Worm (Caenorhabditis elegans): ENCODE results near the gene R09H10.6.

R09H10.6 gene

DNA sequence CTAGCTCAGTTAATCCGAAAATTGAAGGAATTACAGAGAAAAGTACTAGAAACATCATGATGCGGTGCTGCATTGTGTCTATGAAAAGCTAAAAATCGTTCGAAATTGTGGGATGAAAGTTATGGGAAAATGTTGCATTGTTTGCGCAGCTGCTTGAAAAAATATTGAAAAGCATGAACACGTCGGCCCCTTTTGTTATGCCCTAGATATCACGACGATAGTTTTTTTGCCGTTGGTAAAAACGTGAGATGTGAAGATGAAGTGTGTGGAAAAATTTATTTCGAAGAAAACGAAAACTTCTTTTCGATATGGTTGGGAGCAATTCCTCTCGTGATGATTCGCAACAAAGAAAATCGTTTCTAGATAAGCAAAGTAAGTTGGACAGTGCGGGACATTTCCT, 17.7 kb upstream of the R09H10.6 start, which contains the start of the genes C43F9.5 and nkb-2:
Gene C43F9.5 (minus strand): TSS at position 101 of the 400 bp plus-strand sequence.
Gene nkb-2 (plus strand): TSS at position 277 of the 400 bp plus-strand sequence.
- TF ChIP-seq set-16 (GFP tag; IDR thresholded peaks at IDR 0.05) (no peak), jun-1 (tag; optimal IDR thresholded peaks at IDR 0.05) (no peak), ZK546.5 (tag; optimal IDR thresholded peaks at IDR 0.05) (no peak), lin-39 (tag; optimal IDR thresholded peaks at IDR 0.05) (no peak), F44E2.7 (GFP tag; IDR thresholded peaks at IDR 0.05) (no peak), aha-1 (tag) (no peak), mes-2 (tag; optimal IDR thresholded peaks at IDR 0.05; ENCODE audit: poor library complexity, severe bottlenecking) (no peak), Y75B8A.6 (GFP tag; IDR thresholded peaks at IDR 0.05) (no peak), attf-4 (tag; optimal IDR thresholded peaks at IDR 0.05) (no peak), nhr-11 (tag; optimal IDR thresholded peaks at IDR 0.05) (no peak), lin-38 (GFP tag; IDR thresholded peaks at IDR 0.05) (no peak)

DNA sequence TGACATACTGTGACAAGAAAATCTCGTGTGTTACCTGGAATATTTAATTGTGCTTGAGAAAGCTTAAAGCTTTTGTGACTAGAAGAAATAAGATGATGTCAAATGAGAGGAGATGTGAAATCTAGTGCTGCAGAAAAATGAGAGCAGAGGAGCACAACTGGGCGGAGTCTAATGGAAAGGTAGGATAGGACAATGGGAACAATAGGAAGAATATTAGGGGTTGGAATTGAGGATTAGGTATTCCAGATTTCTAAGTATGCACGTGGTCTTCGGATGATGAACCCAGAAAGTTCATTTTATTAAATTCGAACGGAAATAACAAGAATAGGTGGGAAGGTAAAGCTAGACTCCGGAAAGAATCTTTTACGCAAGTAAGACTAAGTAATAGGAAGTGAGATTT, 14.8 kb upstream of the R09H10.6 start, which contains the start of gene C43F9.7:
Gene C43F9.7 (minus strand): TSS at position 101 of the 400 bp plus-strand sequence.
- TF ChIP-seq nhr-42 (GFP tag; IDR thresholded peaks at IDR 0.05): no peak
- no peak for TF ChIP-seq php-3 (GFP tag; IDR thresholded peaks at IDR 0.05)
- no peak for TF ChIP-seq lin-29 (GFP tag; IDR thresholded peaks at IDR 0.05)
- no peak for TF ChIP-seq tag-97 (GFP tag; IDR thresholded peaks at IDR 0.05)
- no peak for TF ChIP-seq snpc-1.2 (GFP tag; IDR thresholded peaks at IDR 0.05)
- TF ChIP-seq egl-27 (tag; optimal IDR thresholded peaks at IDR 0.05): no peak
- TF ChIP-seq attf-4 (tag; optimal IDR thresholded peaks at IDR 0.05): no peak
- no peak for TF ChIP-seq rbr-2 (tag; optimal IDR thresholded peaks at IDR 0.05)
- TF ChIP-seq nhr-76 (tag; optimal IDR thresholded peaks at IDR 0.05): no peak
- TF ChIP-seq F26F4.8 (GFP tag; conservative IDR thresholded peaks at IDR 0.05): no peak
- TF ChIP-seq hmg-1.1 (GFP tag; IDR thresholded peaks at IDR 0.05): no peak
- TF ChIP-seq F37D6.2 (tag; optimal IDR thresholded peaks at IDR 0.05): no peak
- TF ChIP-seq arid-1 (GFP tag; conservative IDR thresholded peaks at IDR 0.05): no peak
- TF ChIP-seq R02D3.7 (tag; optimal IDR thresholded peaks at IDR 0.05): no peak
- TF ChIP-seq ces-1 (GFP tag; optimal IDR thresholded peaks at IDR 0.05): no peak
- no peak for TF ChIP-seq zip-2 (tag; optimal IDR thresholded peaks at IDR 0.05)

- TF ChIP-seq zip-2 (tag; optimal IDR thresholded peaks at IDR 0.05) (no peak), ceh-28 (tag; optimal IDR thresholded peaks at IDR 0.05) (no peak), nhr-41 (GFP tag; IDR thresholded peaks at IDR 0.05) (no peak), dmd-6 (GFP tag; IDR thresholded peaks at IDR 0.05) (no peak), nhr-28 (tag; optimal IDR thresholded peaks at IDR 0.05) (no peak), skn-1 (tag; optimal IDR thresholded peaks at IDR 0.05) (no peak), lir-3 (tag; optimal IDR thresholded peaks at IDR 0.05) (no peak), pqm-1 (tag; optimal IDR thresholded peaks at IDR 0.05) (no peak), tag-97 (GFP tag; IDR thresholded peaks at IDR 0.05) (no peak), mdt-29 (GFP tag; IDR thresholded peaks at IDR 0.05) (no peak), unc-39 (tag; optimal IDR thresholded peaks at IDR 0.05) (no peak), mdl-1 (tag; optimal IDR thresholded peaks at IDR 0.05) (no peak), attf-4 (tag; optimal IDR thresholded peaks at IDR 0.05) (no peak), duxl-1 (tag; optimal IDR thresholded peaks at IDR 0.05; ENCODE audit: poor library complexity) (no peak), egl-43 (GFP tag; IDR thresholded peaks at IDR 0.05) (no peak), mep-1 (tag; optimal IDR thresholded peaks at IDR 0.05) (no peak), saeg-2 (GFP tag; IDR thresholded peaks at IDR 0.05) (no peak)
These were observed 11.9 kb upstream of the R09H10.6 start, which contains the start of gene C43F9.11 for ce11 chrIV:10596505-10596904. TSS of gene C43F9.11 (plus strand) at chrIV:10596805.
